Fruit fly (Drosophila melanogaster): ENCODE measurements around the gene alpha4GT1.

alpha4GT1 gene

dm6 chr2L:2999113-2999512 is 23.8 kb downstream of the alpha4GT1 start, which contains the start of gene Ccdc85 (continued):
- no peak for TF ChIP-seq CG3163 (GFP tag; optimal IDR thresholded peaks at IDR 0.05)
- TF ChIP-seq Sry-δ (GFP tag; optimal IDR thresholded peaks at IDR 0.05), result peak; percentile 95
- no peak for TF ChIP-seq GATAe (GFP tag; conservative IDR thresholded peaks at IDR 0.05)
- no peak for TF ChIP-seq H2.0 (GFP tag; IDR thresholded peaks at IDR 0.05)
- TF ChIP-seq z (GFP tag; IDR thresholded peaks at IDR 0.05), result no peak
- peak; percentile 43 for TF ChIP-seq CG17186 (GFP tag; optimal IDR thresholded peaks at IDR 0.05)
- TF ChIP-seq CG3407 (GFP tag; optimal IDR thresholded peaks at IDR 0.05), result no peak
- TF ChIP-seq gcm2 (GFP tag; optimal IDR thresholded peaks at IDR 0.05), result no peak
- TF ChIP-seq zfh2 (GFP tag; optimal IDR thresholded peaks at IDR 0.05), result no peak
- no peak for TF ChIP-seq Ptx1 (GFP tag; IDR thresholded peaks at IDR 0.05)
- TF ChIP-seq CG1602 (GFP tag; optimal IDR thresholded peaks at IDR 0.05), result no peak
- TF ChIP-seq psq (GFP tag; optimal IDR thresholded peaks at IDR 0.05), result no peak
- no peak for TF ChIP-seq danr (GFP tag; IDR thresholded peaks at IDR 0.05)
- TF ChIP-seq gro (GFP tag; optimal IDR thresholded peaks at IDR 0.05), result peak; percentile 8
- TF ChIP-seq Hey (tag; optimal IDR thresholded peaks at IDR 0.05), result no peak
- peak; percentile 5 for TF ChIP-seq CG34376 (GFP tag; optimal IDR thresholded peaks at IDR 0.05)
- TF ChIP-seq shn (GFP tag; optimal IDR thresholded peaks at IDR 0.05), result no peak
- TF ChIP-seq CG13296 (GFP tag; optimal IDR thresholded peaks at IDR 0.05), result peak; percentile 2
- no peak for TF ChIP-seq C15 (GFP tag; IDR thresholded peaks at IDR 0.05)
- no peak for TF ChIP-seq CG14014 (GFP tag; IDR thresholded peaks at IDR 0.05)
- peak; percentile 94 for TF ChIP-seq CG16813 (GFP tag; IDR thresholded peaks at IDR 0.05; ENCODE audit: partially characterized antibody)
- TF ChIP-seq CG31441 (GFP tag; IDR thresholded peaks at IDR 0.05), result no peak
- TF ChIP-seq corto (GFP tag; optimal IDR thresholded peaks at IDR 0.05), result no peak
- peak; percentile 95 for TF ChIP-seq hbn (GFP tag; IDR thresholded peaks at IDR 0.05; ENCODE audit: partially characterized antibody)
- peak; percentile 99 for TF ChIP-seq ato (GFP tag; IDR thresholded peaks at IDR 0.05; ENCODE audit: partially characterized antibody)
- TF ChIP-seq Bgb (GFP tag; IDR thresholded peaks at IDR 0.05; ENCODE audit: partially characterized antibody), result peak; percentile 98
- no peak for TF ChIP-seq Dad (GFP tag; optimal IDR thresholded peaks at IDR 0.05)
- TF ChIP-seq CG14965 (GFP tag; optimal IDR thresholded peaks at IDR 0.05; ENCODE audit: borderline replicate concordance), result no peak
- no peak for TF ChIP-seq CG1529 (GFP tag; optimal IDR thresholded peaks at IDR 0.05)
- no peak for TF ChIP-seq pfk (GFP tag; optimal IDR thresholded peaks at IDR 0.05)
- peak; percentile 24 for TF ChIP-seq Blimp-1 (GFP tag; optimal IDR thresholded peaks at IDR 0.05)
- no peak for TF ChIP-seq kah (GFP tag; optimal IDR thresholded peaks at IDR 0.05)
- TF ChIP-seq org-1 (GFP tag; optimal IDR thresholded peaks at IDR 0.05), result no peak
- no peak for TF ChIP-seq Abd-B (GFP tag; optimal IDR thresholded peaks at IDR 0.05)
- no peak for TF ChIP-seq CG8944 (GFP tag; optimal IDR thresholded peaks at IDR 0.05)
- no peak for TF ChIP-seq CG31388 (GFP tag; optimal IDR thresholded peaks at IDR 0.05)
- no peak for TF ChIP-seq Dip2 (GFP tag; IDR thresholded peaks at IDR 0.05)
- no peak for TF ChIP-seq salm (tag; optimal IDR thresholded peaks at IDR 0.05)
- TF ChIP-seq row (GFP tag; IDR thresholded peaks at IDR 0.05), result peak; percentile 21; the same call in 1 of the 3 replicates
- TF ChIP-seq CG4730 (GFP tag; IDR thresholded peaks at IDR 0.05), result no peak
- TF ChIP-seq CG17359 (tag; optimal IDR thresholded peaks at IDR 0.05), result no peak
- no peak for TF ChIP-seq Hmr (GFP tag; optimal IDR thresholded peaks at IDR 0.05)
- TF ChIP-seq CG16815 (GFP tag; optimal IDR thresholded peaks at IDR 0.05), result no peak
- TF ChIP-seq Adf1 (GFP tag; IDR thresholded peaks at IDR 0.05), result no peak
- no peak for TF ChIP-seq zfh1 (GFP tag; IDR thresholded peaks at IDR 0.05)
- peak; percentile 47 for TF ChIP-seq her (GFP tag; optimal IDR thresholded peaks at IDR 0.05)
- TF ChIP-seq CG14050 (GFP tag; IDR thresholded peaks at IDR 0.05), result no peak
- peak; percentile 6 for TF ChIP-seq CG17802 (tag; optimal IDR thresholded peaks at IDR 0.05)
- TF ChIP-seq CG6683 (GFP tag; optimal IDR thresholded peaks at IDR 0.05), result no peak
- TF ChIP-seq emc (GFP tag; optimal IDR thresholded peaks at IDR 0.05), result no peak
- no peak for TF ChIP-seq Camta (GFP tag; optimal IDR thresholded peaks at IDR 0.05)
- TF ChIP-seq CG18599 (GFP tag; optimal IDR thresholded peaks at IDR 0.05), result no peak

All from whole organism, embryonic.